Worm (Caenorhabditis elegans): ENCODE data around the gene set-30.

- TF ChIP-seq Y5F2A.4 (GFP tag; optimal IDR thresholded peaks at IDR 0.05) (no peak), unc-39 (tag; optimal IDR thresholded peaks at IDR 0.05) (no peak), mep-1 (tag; optimal IDR thresholded peaks at IDR 0.05) (no peak)
Measured at ce11 chrX:4965592-4965991, 33.5 kb upstream of the set-30 start.

All from whole organism, L4 larva.